Fruit fly (Drosophila melanogaster): Measurements from ENCODE around the gene Pgk.

Pgk gene

dm6 chr2L:2721317-2721716 is 31.6 kb downstream of the Pgk start (continued):
- TF ChIP-seq Doc2 (GFP tag; IDR thresholded peaks at IDR 0.05) (no peak), peb (GFP tag; IDR thresholded peaks at IDR 0.05) (no peak), CG15269 (tag; optimal IDR thresholded peaks at IDR 0.05) (no peak), CG32772 (GFP tag; IDR thresholded peaks at IDR 0.05) (no peak), lab (GFP tag; optimal IDR thresholded peaks at IDR 0.05) (peak; percentile 59), bab2 (GFP tag; optimal IDR thresholded peaks at IDR 0.05) (no peak), Nf-YA (GFP tag; IDR thresholded peaks at IDR 0.05) (no peak), CG12659 (GFP tag; optimal IDR thresholded peaks at IDR 0.05) (no peak), CG30403 (GFP tag; optimal IDR thresholded peaks at IDR 0.05) (no peak), CG2678 (tag; optimal IDR thresholded peaks at IDR 0.05) (peak; percentile 38), tna (GFP tag; IDR thresholded peaks at IDR 0.05; ENCODE audit: partially characterized antibody) (no peak), wdn (GFP tag; IDR thresholded peaks at IDR 0.05) (no peak), CG2889 (GFP tag; IDR thresholded peaks at IDR 0.05) (no peak), Blimp-1 (GFP tag; optimal IDR thresholded peaks at IDR 0.05) (no peak), Atf3 (GFP tag; optimal IDR thresholded peaks at IDR 0.05) (no peak), CG6854 (GFP tag; optimal IDR thresholded peaks at IDR 0.05) (no peak), Dek (tag; optimal IDR thresholded peaks at IDR 0.05) (no peak), CG10431 (GFP tag; optimal IDR thresholded peaks at IDR 0.05) (no peak), CG12391 (tag; optimal IDR thresholded peaks at IDR 0.05) (peak; percentile 0), CG17328 (GFP tag; IDR thresholded peaks at IDR 0.05) (no peak), Atf6 (GFP tag; IDR thresholded peaks at IDR 0.05) (peak; percentile 10; the same call in 1 of the 2 replicates), Poxn (GFP tag; IDR thresholded peaks at IDR 0.05) (no peak), Fer3 (tag; optimal IDR thresholded peaks at IDR 0.05) (peak; percentile 30), Ets97D (GFP tag; optimal IDR thresholded peaks at IDR 0.05) (no peak), CG2875 (GFP tag; optimal IDR thresholded peaks at IDR 0.05) (no peak), CG5180 (GFP tag; optimal IDR thresholded peaks at IDR 0.05) (no peak), MBD-R2 (GFP tag; IDR thresholded peaks at IDR 0.05) (no peak), CG12769 (tag; optimal IDR thresholded peaks at IDR 0.05) (peak; percentile 30), fd64A (GFP tag; optimal IDR thresholded peaks at IDR 0.05) (no peak), fd102C (GFP tag; optimal IDR thresholded peaks at IDR 0.05) (no peak), Scr (GFP tag; IDR thresholded peaks at IDR 0.05; ENCODE audit: partially characterized antibody) (no peak), gem (tag; optimal IDR thresholded peaks at IDR 0.05) (peak; percentile 36), jumu (GFP tag; optimal IDR thresholded peaks at IDR 0.05) (no peak), CG7357 (GFP tag; IDR thresholded peaks at IDR 0.05) (no peak), CG9437 (GFP tag; optimal IDR thresholded peaks at IDR 0.05) (no peak), H2.0 (GFP tag; IDR thresholded peaks at IDR 0.05) (no peak), CG12219 (GFP tag; optimal IDR thresholded peaks at IDR 0.05) (no peak), pho (GFP tag; optimal IDR thresholded peaks at IDR 0.05) (no peak), luna (GFP tag; optimal IDR thresholded peaks at IDR 0.05) (no peak), NC2β (GFP tag; optimal IDR thresholded peaks at IDR 0.05) (no peak), CG18619 (GFP tag; optimal IDR thresholded peaks at IDR 0.05) (no peak), chm (GFP tag; IDR thresholded peaks at IDR 0.05) (no peak), TFAM (GFP tag; optimal IDR thresholded peaks at IDR 0.05) (no peak), lov (optimal IDR thresholded peaks at IDR 0.05) (no peak), lov (GFP tag; IDR thresholded peaks at IDR 0.05) (no peak), CG11247 (GFP tag; IDR thresholded peaks at IDR 0.05) (peak; percentile 9; the same call in 1 of the 2 replicates), CG12104 (GFP tag; optimal IDR thresholded peaks at IDR 0.05) (no peak), Opbp (GFP tag; IDR thresholded peaks at IDR 0.05; ENCODE audit: partially characterized antibody) (no peak), cas (GFP tag; IDR thresholded peaks at IDR 0.05) (no peak), abd-A (tag; optimal IDR thresholded peaks at IDR 0.05) (no peak), CG17186 (GFP tag; optimal IDR thresholded peaks at IDR 0.05) (no peak), psq (GFP tag; optimal IDR thresholded peaks at IDR 0.05) (no peak)
